Worm (Caenorhabditis elegans): ENCODE results near the gene Y47D3A.31.

- TF ChIP-seq nhr-237 (tag; optimal IDR thresholded peaks at IDR 0.05) (no peak), zag-1 (tag; optimal IDR thresholded peaks at IDR 0.05) (no peak), nhr-6 (tag; optimal IDR thresholded peaks at IDR 0.05) (no peak), elt-3 (tag; optimal IDR thresholded peaks at IDR 0.05) (no peak), unc-62 (GFP tag; optimal IDR thresholded peaks at IDR 0.05) (no peak), skn-1 (tag; optimal IDR thresholded peaks at IDR 0.05) (no peak), blmp-1 (tag; optimal IDR thresholded peaks at IDR 0.05; ENCODE audit: insufficient read depth) (no peak), nhr-77 (tag; optimal IDR thresholded peaks at IDR 0.05) (no peak), aly-2 (tag; optimal IDR thresholded peaks at IDR 0.05) (no peak), nhr-10 (tag; optimal IDR thresholded peaks at IDR 0.05) (no peak), lsy-2 (tag; optimal IDR thresholded peaks at IDR 0.05) (no peak), mbf-1 (tag; optimal IDR thresholded peaks at IDR 0.05) (no peak), egl-27 (tag; optimal IDR thresholded peaks at IDR 0.05) (no peak), nhr-12 (tag; optimal IDR thresholded peaks at IDR 0.05) (no peak)
These were observed 41.0 kb downstream of the Y47D3A.31 start for ce11 chrIII:11115956-11116355.
